Worm (Caenorhabditis elegans) whole organism, L2 larva: Measurements from ENCODE around the gene F48G7.12.

ENCODE experiments used
- blmp-1 ChIP-seq: sonication (generic microtip); optimal IDR thresholded peaks from 2 replicates; lab custom pipeline; 2017; ENCODE audit warnings: missing genetic modification characterization, mild to moderate bottlenecking, missing compliant biosample characterization, antibody characterized with exemption, moderate library complexity; ENCODE audit not compliant: insufficient read depth
- nhr-11 ChIP-seq: fragments of 150-350 bp; optimal IDR thresholded peaks from 2 replicates; lab custom pipeline; 2014; ENCODE audit warnings: missing biosample characterization, missing genetic modification characterization
- nhr-77 ChIP-seq: fragments of 150-350 bp; optimal IDR thresholded peaks from 2 replicates; lab custom pipeline; 2014; ENCODE audit warnings: missing biosample characterization, missing genetic modification characterization
- unc-39 ChIP-seq: fragments of 150-350 bp; optimal IDR thresholded peaks from 2 replicates; lab custom pipeline; 2014; ENCODE audit warnings: missing biosample characterization, missing genetic modification characterization

DNA sequence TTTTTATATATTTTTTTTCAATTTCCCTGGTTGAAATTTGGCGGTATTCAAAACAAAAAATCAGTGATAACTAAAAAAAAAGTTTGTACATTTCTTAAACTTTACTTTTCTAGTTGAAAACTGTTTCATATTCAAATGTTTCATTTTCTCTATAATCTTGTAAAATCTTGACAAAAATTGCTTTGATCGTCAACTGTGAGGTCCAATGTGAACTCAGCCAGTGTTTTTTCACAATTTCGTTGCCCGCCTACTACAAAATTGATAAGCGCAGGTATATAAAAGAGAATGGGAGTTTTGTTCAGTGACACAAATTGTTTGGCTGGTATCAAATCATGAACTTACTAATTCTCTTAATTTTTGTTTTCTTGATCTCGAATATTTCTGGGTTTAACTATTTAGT lies 859 bp upstream of the F48G7.12 start, which contains the start of gene ugt-42:
- no peak for TF ChIP-seq unc-39 (tag; lab: Kevin White, UChicago)
- no peak for TF ChIP-seq nhr-77 (tag; lab: Kevin White, UChicago)
- TF ChIP-seq blmp-1 = no peak
- TF ChIP-seq nhr-11 (tag; lab: Kevin White, UChicago) = no peak
